Worm (Caenorhabditis elegans): ENCODE measurements around the gene K11D12.7.

ce11 chrV:5072082-5072481, 35.8 kb upstream of the K11D12.7 start, which contains the start of gene Y58A7A.2:
- no peak for TF ChIP-seq zip-2 (tag; optimal IDR thresholded peaks at IDR 0.05)
- TF ChIP-seq aly-2 (tag; optimal IDR thresholded peaks at IDR 0.05): no peak
- TF ChIP-seq ztf-11 (tag; optimal IDR thresholded peaks at IDR 0.05): no peak
- no peak for TF ChIP-seq nhr-10 (tag; optimal IDR thresholded peaks at IDR 0.05)
